Worm (Caenorhabditis elegans): ENCODE measurements around the gene F10E9.1.

DNA sequence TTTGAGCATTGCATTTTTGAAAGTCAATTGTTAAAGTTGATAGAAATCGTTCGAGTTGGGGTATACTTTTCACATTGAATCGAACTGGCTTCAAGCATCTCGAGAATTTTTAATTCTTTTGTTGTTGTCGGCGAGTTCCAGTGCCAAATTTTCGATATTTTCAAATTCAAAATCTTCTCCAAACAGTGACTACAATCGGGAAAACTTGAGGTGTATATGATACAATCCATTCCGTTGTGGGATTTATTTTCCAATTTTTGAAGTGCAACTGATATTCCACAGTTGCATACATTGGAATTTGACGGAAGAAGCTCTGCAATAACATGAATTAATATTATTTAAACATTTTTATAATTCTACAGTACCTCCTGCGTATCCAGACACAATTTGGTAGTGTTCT lies 17.1 kb upstream of the F10E9.1 start:
- no peak for TF ChIP-seq aly-2 (tag; optimal IDR thresholded peaks at IDR 0.05)
- TF ChIP-seq nhr-77 (tag; optimal IDR thresholded peaks at IDR 0.05), result no peak
- TF ChIP-seq pha-4 (tag; optimal IDR thresholded peaks at IDR 0.05), result no peak
- TF ChIP-seq ztf-4 (tag; optimal IDR thresholded peaks at IDR 0.05), result no peak
- no peak for TF ChIP-seq egl-5 (tag; optimal IDR thresholded peaks at IDR 0.05)
- no peak for TF ChIP-seq snpc-4 (tag; optimal IDR thresholded peaks at IDR 0.05)
- TF ChIP-seq egl-27 (tag; optimal IDR thresholded peaks at IDR 0.05), result no peak
- TF ChIP-seq nhr-11 (tag; optimal IDR thresholded peaks at IDR 0.05), result no peak
